Fruit fly (Drosophila melanogaster) whole organism, embryonic: ENCODE results near the gene CG15403.
A peak's percentile ranks its signal among the peaks of the same experiment; 100 is the strongest.

Experiments used
- Atf3 ChIP-seq: fragments of 200-800 bp; sonication (Bioruptor generic); optimal IDR thresholded peaks from 3 replicates; lab custom pipeline; 2016; ENCODE audit warnings: missing biosample characterization, missing genetic modification characterization
- Bdp1 ChIP-seq: fragments of 200-800 bp; sonication (Bioruptor generic); optimal IDR thresholded peaks from 3 replicates; lab custom pipeline; 2016; ENCODE audit warnings: missing biosample characterization, missing genetic modification characterization
- Bgb ChIP-seq: fragments of 200-800 bp; sonication (Bioruptor generic); IDR thresholded peaks from 2 replicates; pipeline ENCODE4 v1.3.6; 2022; ENCODE audit warnings: missing biosample characterization, missing genetic modification characterization; ENCODE audit not compliant: partially characterized antibody
- CG10462 ChIP-seq: fragments of 200-800 bp; sonication (Bioruptor generic); optimal IDR thresholded peaks from 2 replicates; lab custom pipeline; 2016; ENCODE audit warnings: missing biosample characterization, missing genetic modification characterization
- CG11398 ChIP-seq: fragments of 200-800 bp; sonication (Bioruptor generic); optimal IDR thresholded peaks from 2 replicates; lab custom pipeline; 2016; ENCODE audit warnings: missing biosample characterization, missing genetic modification characterization
- CG13287 ChIP-seq: fragments of 200-800 bp; sonication (Bioruptor generic); IDR thresholded peaks from 2 replicates; pipeline ENCODE4 v1.3.6; 2022; ENCODE audit warnings: missing biosample characterization, missing genetic modification characterization; ENCODE audit not compliant: partially characterized antibody
- CG13624 ChIP-seq: fragments of 200-800 bp; sonication (Bioruptor generic); optimal IDR thresholded peaks from 2 replicates; lab custom pipeline; 2016; ENCODE audit warnings: missing biosample characterization, missing genetic modification characterization
- CG14860 ChIP-seq: fragments of 200-800 bp; sonication (Bioruptor generic); IDR thresholded peaks from 3 replicates; pipeline ENCODE4 v1.3.6; 2022; ENCODE audit warnings: missing biosample characterization, missing genetic modification characterization; ENCODE audit not compliant: partially characterized antibody
- CG1529 ChIP-seq: fragments of 200-800 bp; sonication (Bioruptor generic); optimal IDR thresholded peaks from 3 replicates; lab custom pipeline; 2018; ENCODE audit warnings: missing biosample characterization, missing genetic modification characterization
- CG16813 ChIP-seq: fragments of 200-800 bp; sonication (Bioruptor generic); IDR thresholded peaks from 3 replicates; pipeline ENCODE4 v1.3.6; 2022; ENCODE audit warnings: missing biosample characterization, missing genetic modification characterization; ENCODE audit not compliant: partially characterized antibody
- CG18011 ChIP-seq: fragments of 200-800 bp; sonication (Bioruptor generic); optimal IDR thresholded peaks from 2 replicates; lab custom pipeline; 2017; ENCODE audit warnings: missing biosample characterization, missing genetic modification characterization, mild to moderate bottlenecking, moderate library complexity, missing genotype
- CG1832 ChIP-seq: fragments of 200-800 bp; sonication (Bioruptor generic); optimal IDR thresholded peaks from 2 replicates; lab custom pipeline; 2017; ENCODE audit warnings: missing biosample characterization, mild to moderate bottlenecking, missing genetic modification characterization, inconsistent platforms
- CG31441 ChIP-seq: fragments of 200-800 bp; sonication (Bioruptor generic); IDR thresholded peaks from 2 replicates; pipeline ENCODE4 v1.3.6; 2022; ENCODE audit warnings: missing biosample characterization, missing genetic modification characterization
- CG34224 ChIP-seq: fragments of 200-800 bp; sonication (Bioruptor generic); IDR thresholded peaks from 3 replicates; pipeline ENCODE4 v1.3.6; 2022; ENCODE audit warnings: missing biosample characterization, missing genetic modification characterization; ENCODE audit not compliant: partially characterized antibody
- CG34376 ChIP-seq: fragments of 200-800 bp; sonication (Bioruptor generic); optimal IDR thresholded peaks from 2 replicates; lab custom pipeline; 2018; ENCODE audit warnings: missing biosample characterization, mild to moderate bottlenecking, missing genetic modification characterization
- CG34422 ChIP-seq: fragments of 200-800 bp; sonication (Bioruptor generic); IDR thresholded peaks from 3 replicates; pipeline ENCODE4 v1.3.6; 2022; ENCODE audit warnings: missing biosample characterization, missing genetic modification characterization
- CG6791 ChIP-seq: fragments of 200-800 bp; sonication (Bioruptor generic); IDR thresholded peaks from 3 replicates; pipeline ENCODE4 v1.3.6; 2022; ENCODE audit warnings: missing biosample characterization, missing genetic modification characterization; ENCODE audit not compliant: partially characterized antibody
- Dll ChIP-seq: fragments of 200-800 bp; sonication (Bioruptor generic); IDR thresholded peaks from 4 replicates; pipeline ENCODE4 v1.3.6; 2022; ENCODE audit warnings: missing biosample characterization, missing genetic modification characterization; ENCODE audit not compliant: partially characterized antibody
- HLH4C ChIP-seq: fragments of 200-800 bp; sonication (Bioruptor generic); IDR thresholded peaks from 3 replicates; pipeline ENCODE4 v1.3.6; 2022; ENCODE audit warnings: missing biosample characterization, missing genetic modification characterization; ENCODE audit not compliant: partially characterized antibody
- HmgD ChIP-seq: fragments of 200-800 bp; sonication (Bioruptor generic); optimal IDR thresholded peaks from 3 replicates; lab custom pipeline; 2016; ENCODE audit warnings: missing biosample characterization, missing genetic modification characterization
- Hr78 ChIP-seq, 2 experiments: fragments of 200-800 bp in 1 of 2; fragments of >200 bp in 1 of 2; sonication (Bioruptor generic) in 1 of 2; optimal IDR thresholded peaks; 2 replicates each; lab custom pipeline; 2017 to 2019; ENCODE audit warnings: missing biosample characterization in 2 of 2, missing genetic modification characterization in 2 of 2, mild to moderate bottlenecking in 1 of 2, moderate library complexity in 1 of 2
- Max ChIP-seq: fragments of 200-800 bp; sonication (Bioruptor generic); optimal IDR thresholded peaks from 2 replicates; lab custom pipeline; 2016; ENCODE audit warnings: missing biosample characterization, mild to moderate bottlenecking, missing genetic modification characterization
- Pdp1 ChIP-seq, 2 experiments: fragments of 200-800 bp; sonication (Bioruptor generic); optimal IDR thresholded peaks; 3 replicates each; lab custom pipeline; 2016; ENCODE audit warnings: missing biosample characterization in 2 of 2, missing genetic modification characterization in 2 of 2, mild to moderate bottlenecking in 1 of 2, moderate library complexity in 1 of 2
- TFAM ChIP-seq: fragments of 200-800 bp; sonication (Bioruptor generic); optimal IDR thresholded peaks from 2 replicates; lab custom pipeline; 2017; ENCODE audit warnings: missing biosample characterization, missing genetic modification characterization, inconsistent platforms
- amos ChIP-seq: fragments of 200-800 bp; sonication (Bioruptor generic); IDR thresholded peaks from 2 replicates; pipeline ENCODE4 v1.3.6; 2022; ENCODE audit warnings: missing biosample characterization, missing genetic modification characterization; ENCODE audit not compliant: partially characterized antibody
- ato ChIP-seq: fragments of 200-800 bp; sonication (Bioruptor generic); IDR thresholded peaks from 2 replicates; pipeline ENCODE4 v1.3.6; 2022; ENCODE audit warnings: missing biosample characterization, missing genetic modification characterization; ENCODE audit not compliant: partially characterized antibody
- bbx ChIP-seq: fragments of 200-800 bp; sonication (Bioruptor generic); IDR thresholded peaks from 2 replicates; pipeline ENCODE4 v1.3.6; 2022; ENCODE audit warnings: missing biosample characterization, missing genetic modification characterization; ENCODE audit not compliant: partially characterized antibody
- chinmo ChIP-seq: fragments of 200-800 bp; sonication (Bioruptor generic); IDR thresholded peaks from 4 replicates; pipeline ENCODE4 v1.3.6; 2022; ENCODE audit warnings: missing biosample characterization, missing genetic modification characterization; ENCODE audit not compliant: partially characterized antibody
- crol ChIP-seq: fragments of 200-800 bp; sonication (Bioruptor generic); IDR thresholded peaks from 2 replicates; pipeline ENCODE4 v1.3.6; 2022; ENCODE audit warnings: missing biosample characterization, missing genetic modification characterization
- hb ChIP-seq: fragments of 200-800 bp; sonication (Bioruptor generic); IDR thresholded peaks from 3 replicates; pipeline ENCODE4 v1.3.6; 2022; ENCODE audit warnings: missing biosample characterization, missing genetic modification characterization; ENCODE audit not compliant: partially characterized antibody
- inv ChIP-seq: fragments of 200-800 bp; sonication (Bioruptor generic); IDR thresholded peaks from 2 replicates; pipeline ENCODE4 v1.3.6; 2022; ENCODE audit warnings: missing biosample characterization, missing genetic modification characterization; ENCODE audit not compliant: partially characterized antibody
- jigr1 ChIP-seq: fragments of 200-800 bp; sonication (Bioruptor generic); IDR thresholded peaks from 3 replicates; pipeline ENCODE4 v1.3.6; 2022; ENCODE audit warnings: missing biosample characterization, missing genetic modification characterization
- lov ChIP-seq, 2 experiments: fragments of 200-800 bp in 1 of 2; fragments of >200 bp in 1 of 2; sonication (Bioruptor generic) in 1 of 2; IDR thresholded peaks in 1 of 2; optimal IDR thresholded peaks in 1 of 2; 2 replicates in 1 of 2; 3 replicates in 1 of 2; pipeline versions ENCODE4 v1.3.6 to Lab custom; 2017 to 2022; ENCODE audit warnings: missing biosample characterization in 1 of 2, missing genetic modification characterization in 1 of 2
- mld ChIP-seq: fragments of 200-800 bp; sonication (Bioruptor generic); IDR thresholded peaks from 3 replicates; pipeline ENCODE4 v1.3.6; 2022; ENCODE audit warnings: missing biosample characterization, missing genetic modification characterization; ENCODE audit not compliant: partially characterized antibody
- nerfin-2 ChIP-seq: fragments of 200-800 bp; sonication (Bioruptor generic); IDR thresholded peaks from 2 replicates; pipeline ENCODE4 v1.3.6; 2022; ENCODE audit warnings: missing biosample characterization, missing genetic modification characterization; ENCODE audit not compliant: partially characterized antibody
- pros ChIP-seq: fragments of 200-800 bp; sonication (Bioruptor generic); optimal IDR thresholded peaks from 3 replicates; lab custom pipeline; 2019; ENCODE audit warnings: missing biosample characterization, mild to moderate bottlenecking, missing genetic modification characterization, moderate library complexity
- sd ChIP-seq: fragments of 200-800 bp; sonication (Bioruptor generic); optimal IDR thresholded peaks from 3 replicates; lab custom pipeline; 2018; ENCODE audit warnings: missing biosample characterization, mild to moderate bottlenecking, missing genetic modification characterization, moderate library complexity
- sna ChIP-seq: fragments of 200-800 bp; sonication (Bioruptor generic); IDR thresholded peaks from 2 replicates; pipeline ENCODE4 v1.3.6; 2022; ENCODE audit warnings: missing biosample characterization, missing genetic modification characterization; ENCODE audit not compliant: partially characterized antibody
- tna ChIP-seq: fragments of 200-800 bp; sonication (Bioruptor generic); IDR thresholded peaks from 2 replicates; pipeline ENCODE4 v1.3.6; 2022; ENCODE audit warnings: missing biosample characterization, missing genetic modification characterization; ENCODE audit not compliant: partially characterized antibody
- vnd ChIP-seq: fragments of 200-800 bp; sonication (Bioruptor generic); IDR thresholded peaks from 3 replicates; pipeline ENCODE4 v1.3.6; 2022; ENCODE audit warnings: missing biosample characterization, missing genetic modification characterization; ENCODE audit not compliant: partially characterized antibody
- zen2 ChIP-seq: fragments of 200-800 bp; sonication (Bioruptor generic); IDR thresholded peaks from 3 replicates; pipeline ENCODE4 v1.3.6; 2022; ENCODE audit warnings: missing biosample characterization, missing genetic modification characterization; ENCODE audit not compliant: partially characterized antibody
- zf30C ChIP-seq: fragments of 200-800 bp; sonication (Bioruptor generic); optimal IDR thresholded peaks from 3 replicates; lab custom pipeline; 2018; ENCODE audit warnings: missing biosample characterization, mild to moderate bottlenecking, missing genetic modification characterization

Gene CG15403

dm6 chr2L:3165022-3165647, 36.7 kb downstream of the CG15403 start (continued):
- TF ChIP-seq lov (optimal IDR thresholded peaks at IDR 0.05; lab: Kevin White, UChicago), result no peak
- 0 out of 3 replicates have a peak, but pooled peaks have one; percentile 22 for TF ChIP-seq lov (GFP tag; IDR thresholded peaks at IDR 0.05; lab: Robert Waterston, UW)
- TF ChIP-seq Hr78 (GFP tag; optimal IDR thresholded peaks at IDR 0.05; lab: Kevin White, UChicago), result no peak
- no peak for TF ChIP-seq CG1832 (GFP tag; lab: Kevin White, UChicago)
- peak; percentile 10 for TF ChIP-seq sd (tag; lab: Kevin White, UChicago)
- no peak for TF ChIP-seq pros (GFP tag; lab: Kevin White, UChicago)
- no peak for TF ChIP-seq Max (GFP tag; lab: Kevin White, UChicago)
- TF ChIP-seq CG34376 (GFP tag; lab: Kevin White, UChicago), result peak; percentile 47
- no peak for TF ChIP-seq HmgD (GFP tag; lab: Kevin White, UChicago)
- no peak for TF ChIP-seq zf30C (GFP tag; lab: Kevin White, UChicago)
- TF ChIP-seq Pdp1 (GFP tag; optimal IDR thresholded peaks at IDR 0.05; lab: Kevin White, UChicago), result peak in 1 of 2 experiments; percentile 97
- peak; percentile 55; the same call in 1 of the 2 replicates for TF ChIP-seq crol (GFP tag; lab: Robert Waterston, UW)
- no peak for TF ChIP-seq CG11398 (GFP tag; lab: Kevin White, UChicago)
- no peak for TF ChIP-seq Atf3
- TF ChIP-seq CG13624 (GFP tag; lab: Kevin White, UChicago), result no peak

DNA sequence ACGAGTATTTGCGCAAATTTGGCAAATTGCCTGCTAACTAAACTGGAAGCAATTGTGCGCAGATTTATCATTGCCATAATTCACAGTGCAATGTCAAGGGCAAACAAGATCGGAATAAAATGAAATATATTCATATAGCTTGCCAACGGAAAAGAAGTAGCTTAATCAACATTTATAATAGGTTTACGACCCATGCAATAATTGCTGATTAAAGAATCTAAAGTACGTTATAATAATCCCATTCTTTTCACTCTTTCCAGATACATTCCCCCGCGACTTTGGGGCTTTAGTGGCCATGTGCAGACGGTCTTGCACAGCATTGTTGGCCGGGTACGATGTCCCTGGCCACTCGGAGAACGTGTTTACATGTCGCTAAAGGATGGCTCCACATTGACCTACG, 38.3 kb downstream of the CG15403 start:
- TF ChIP-seq tna (GFP tag; lab: Robert Waterston, UW) (no peak), CG31441 (GFP tag; lab: Robert Waterston, UW) (no peak), CG34422 (GFP tag; lab: Robert Waterston, UW) (no peak), TFAM (no peak), CG1832 (GFP tag; lab: Kevin White, UChicago) (no peak), Dll (GFP tag; lab: Robert Waterston, UW) (no peak), jigr1 (GFP tag; lab: Robert Waterston, UW) (no peak), CG1529 (GFP tag; lab: Kevin White, UChicago) (no peak), CG18011 (no peak), CG10462 (no peak)
- TF ChIP-seq, all 482 proteins: peak for 0

- peak; percentile 54; the same call in 1 of the 2 replicates for TF ChIP-seq sna
- peak; percentile 87 for TF ChIP-seq amos (GFP tag; lab: Robert Waterston, UW)
- TF ChIP-seq inv (GFP tag; lab: Robert Waterston, UW), result peak; percentile 40; the same call in 1 of the 2 replicates
- TF ChIP-seq HLH4C (GFP tag; lab: Robert Waterston, UW), result peak; percentile 80
- TF ChIP-seq Bgb (GFP tag; lab: Robert Waterston, UW), result peak; percentile 87
- peak; percentile 91 for TF ChIP-seq mld (GFP tag; lab: Robert Waterston, UW)
- peak; percentile 91 for TF ChIP-seq bbx (GFP tag; lab: Robert Waterston, UW)
- peak; percentile 75; the same call in 1 of the 2 replicates for TF ChIP-seq ato
- TF ChIP-seq zen2 (GFP tag; lab: Robert Waterston, UW), result peak; percentile 77; the same call in 2 of the 3 replicates
- peak; percentile 56; the same call in 1 of the 2 replicates for TF ChIP-seq CG13287 (GFP tag; lab: Robert Waterston, UW)
- peak; percentile 89 for TF ChIP-seq CG16813 (GFP tag; lab: Robert Waterston, UW)
- TF ChIP-seq CG14860 (GFP tag; lab: Robert Waterston, UW), result peak; percentile 85
- peak; percentile 64 for TF ChIP-seq hb (GFP tag; lab: Robert Waterston, UW)
- peak; percentile 88 for TF ChIP-seq tna (GFP tag; lab: Robert Waterston, UW)
- TF ChIP-seq nerfin-2 (GFP tag; lab: Robert Waterston, UW), result peak; percentile 89
- peak; percentile 63; the same call in 3 of the 4 replicates for TF ChIP-seq Dll (GFP tag; lab: Robert Waterston, UW)
- peak; percentile 74 for TF ChIP-seq vnd (GFP tag; lab: Robert Waterston, UW)
- 0 out of 4 replicates have a peak, but pooled peaks have one; percentile 65 for TF ChIP-seq chinmo (GFP tag; lab: Robert Waterston, UW)
- TF ChIP-seq Bdp1 (GFP tag; lab: Kevin White, UChicago), result peak; percentile 96
- TF ChIP-seq CG34224 (GFP tag; lab: Robert Waterston, UW), result peak; percentile 71
- peak; percentile 93 for TF ChIP-seq CG6791 (GFP tag; lab: Robert Waterston, UW)
Observed at dm6 chr2L:3169416-3169815, 41.0 kb downstream of the CG15403 start.
